Fruit fly (Drosophila melanogaster): ENCODE measurements around the gene CG3061.

- TF ChIP-seq insv (optimal IDR thresholded peaks at IDR 0.05) (no peak), ttk (optimal IDR thresholded peaks at IDR 0.05) (no peak)
These were observed 23.3 kb upstream of the CG3061 start for dm6 chr3R:14008854-14009253.

All from Kc167 (cell line).